Worm (Caenorhabditis elegans): ENCODE data around the gene kbp-2.

kbp-2 gene

ce11 chrIII:4905405-4905804 is 1.7 kb upstream of the kbp-2 start, which contains the start of gene F26F4.8:
Gene F26F4.8, minus strand, starts transcription at chrIII:4905473.
- TF ChIP-seq C04F5.9 (tag; optimal IDR thresholded peaks at IDR 0.05) (peak; percentile 59), lsy-2 (tag; optimal IDR thresholded peaks at IDR 0.05) (peak; percentile 35 to 51), lin-14 (GFP tag; optimal IDR thresholded peaks at IDR 0.05) (peak; percentile 64), tbx-2 (tag; optimal IDR thresholded peaks at IDR 0.05) (peak; percentile 70), blmp-1 (tag; optimal IDR thresholded peaks at IDR 0.05) (no peak), nhr-85 (tag) (peak; percentile 69), mdl-1 (tag; optimal IDR thresholded peaks at IDR 0.05) (no peak), unc-98 (GFP tag; IDR thresholded peaks at IDR 0.05) (peak; percentile 65), isw-1 (GFP tag; IDR thresholded peaks at IDR 0.05) (peak; percentile 37), C34B4.2 (tag; optimal IDR thresholded peaks at IDR 0.05) (no peak), aly-2 (tag; optimal IDR thresholded peaks at IDR 0.05) (no peak), dpl-1 (GFP tag; optimal IDR thresholded peaks at IDR 0.05) (peak; percentile 52 to 84 (median 73)), ceh-90 (tag; optimal IDR thresholded peaks at IDR 0.05) (peak; percentile 94), fkh-8 (tag; optimal IDR thresholded peaks at IDR 0.05) (peak; percentile 57), lin-15B (tag; optimal IDR thresholded peaks at IDR 0.05) (peak; percentile 30), pag-3 (tag; optimal IDR thresholded peaks at IDR 0.05; ENCODE audit: borderline replicate concordance, insufficient read depth) (peak; percentile 73), egl-13 (tag; optimal IDR thresholded peaks at IDR 0.05) (peak; percentile 61), lin-35 (GFP tag; optimal IDR thresholded peaks at IDR 0.05) (peak; percentile 77 to 83), swsn-7 (tag; optimal IDR thresholded peaks at IDR 0.05) (peak; percentile 19), unc-30 (tag; optimal IDR thresholded peaks at IDR 0.05) (no peak), ceh-82 (tag; optimal IDR thresholded peaks at IDR 0.05) (no peak), nhr-90 (tag; optimal IDR thresholded peaks at IDR 0.05; ENCODE audit: poor library complexity) (peak; percentile 63), unc-86 (tag; optimal IDR thresholded peaks at IDR 0.05) (peak; percentile 26), irx-1 (tag; optimal IDR thresholded peaks at IDR 0.05) (peak; percentile 88), sox-4 (tag; optimal IDR thresholded peaks at IDR 0.05) (peak; percentile 46), pax-3 (tag; optimal IDR thresholded peaks at IDR 0.05) (peak; percentile 69), efl-1 (optimal IDR thresholded peaks at IDR 0.05) (peak; percentile 61 to 76), efl-1 (GFP tag; optimal IDR thresholded peaks at IDR 0.05 in 1 of 2) (peak; percentile 84 to 98), fkh-4 (tag; optimal IDR thresholded peaks at IDR 0.05; ENCODE audit: borderline replicate concordance) (peak; percentile 88), jun-1 (tag; optimal IDR thresholded peaks at IDR 0.05) (no peak), lir-3 (tag; optimal IDR thresholded peaks at IDR 0.05; ENCODE audit: poor library complexity) (peak; percentile 82), nhr-47 (tag; optimal IDR thresholded peaks at IDR 0.05) (peak; percentile 66), hlh-4 (tag; optimal IDR thresholded peaks at IDR 0.05) (no peak), lin-13 (GFP tag; optimal IDR thresholded peaks at IDR 0.05) (no peak), nhr-20 (tag; optimal IDR thresholded peaks at IDR 0.05) (peak; percentile 46), grh-1 (GFP tag; IDR thresholded peaks at IDR 0.05) (no peak), nhr-71 (tag; optimal IDR thresholded peaks at IDR 0.05) (peak; percentile 68), snu-23 (GFP tag; optimal IDR thresholded peaks at IDR 0.05) (peak; percentile 26), mep-1 (tag; optimal IDR thresholded peaks at IDR 0.05) (peak; percentile 39), Y116A8C.19 (tag; optimal IDR thresholded peaks at IDR 0.05; ENCODE audit: borderline replicate concordance) (peak; percentile 5), ceh-88 (GFP tag; IDR thresholded peaks at IDR 0.05) (no peak), rnt-1 (tag; optimal IDR thresholded peaks at IDR 0.05) (peak; percentile 59), snpc-4 (tag; optimal IDR thresholded peaks at IDR 0.05) (peak; percentile 16), ztf-11 (tag; optimal IDR thresholded peaks at IDR 0.05) (peak in 1 of 2 experiments; percentile 68), dsc-1 (tag; optimal IDR thresholded peaks at IDR 0.05) (peak; percentile 53)

All from whole organism, L1 larva.